Worm (Caenorhabditis elegans) whole organism, mixed stage, embryonic: ENCODE data around the gene T10B5.7.

Experiments
- M03D4.4 ChIP-seq: sonication (generic microtip); optimal IDR thresholded peaks from 2 replicates; lab custom pipeline; 2017; ENCODE audit warnings: mild to moderate bottlenecking, missing genetic modification characterization, missing compliant biosample characterization
- bed-3 ChIP-seq: fragments of 200-800 bp; sonication (Bioruptor generic); optimal IDR thresholded peaks from 3 replicates; lab custom pipeline; 2018; ENCODE audit warnings: mild to moderate bottlenecking, missing genetic modification characterization, moderate library complexity, missing compliant biosample characterization
- blmp-1 ChIP-seq: fragments of 150-350 bp; optimal IDR thresholded peaks from 2 replicates; lab custom pipeline; 2014; ENCODE audit warnings: missing biosample characterization, missing genetic modification characterization
- ceh-39 ChIP-seq: fragments of 150-350 bp; optimal IDR thresholded peaks from 2 replicates; lab custom pipeline; 2014; ENCODE audit warnings: missing biosample characterization, missing genetic modification characterization
- ceh-43 ChIP-seq: fragments of 200-800 bp; sonication (Bioruptor generic); optimal IDR thresholded peaks from 2 replicates; lab custom pipeline; 2018; ENCODE audit warnings: mild to moderate bottlenecking, missing genetic modification characterization, moderate library complexity, missing compliant biosample characterization
- ces-1 ChIP-seq: fragments of 150-350 bp; optimal IDR thresholded peaks from 2 replicates; lab custom pipeline; 2014; ENCODE audit warnings: missing biosample characterization, missing genetic modification reagents, missing genetic modification characterization
- cnd-1 ChIP-seq: fragments of 200-800 bp; sonication (Bioruptor generic); optimal IDR thresholded peaks from 2 replicates; lab custom pipeline; 2018; ENCODE audit warnings: mild to moderate bottlenecking, missing genetic modification characterization, missing compliant biosample characterization
- drap-1 ChIP-seq: fragments of 200-800 bp; sonication (Bioruptor generic); optimal IDR thresholded peaks from 3 replicates; lab custom pipeline; 2018; ENCODE audit warnings: mild to moderate bottlenecking, missing genetic modification characterization, missing compliant biosample characterization
- elt-1 ChIP-seq: sonication (generic microtip); optimal IDR thresholded peaks from 2 replicates; lab custom pipeline; 2017; ENCODE audit warnings: missing genetic modification characterization, mild to moderate bottlenecking, missing compliant biosample characterization, antibody characterized with exemption, moderate library complexity, borderline replicate concordance; ENCODE audit not compliant: insufficient read depth
- elt-3 ChIP-seq: fragments of 150-350 bp; optimal IDR thresholded peaks from 2 replicates; lab custom pipeline; 2014; ENCODE audit warnings: missing biosample characterization, missing genetic modification characterization
- flh-1 ChIP-seq: fragments of 200-800 bp; sonication (Bioruptor generic); optimal IDR thresholded peaks from 2 replicates; lab custom pipeline; 2018; ENCODE audit warnings: mild to moderate bottlenecking, missing genetic modification characterization, moderate library complexity, missing compliant biosample characterization
- ham-2 ChIP-seq: fragments of 200-800 bp; sonication (Bioruptor generic); optimal IDR thresholded peaks from 2 replicates; lab custom pipeline; 2018; ENCODE audit warnings: mild to moderate bottlenecking, missing genetic modification characterization, missing compliant biosample characterization
- hlh-1 ChIP-seq: fragments of 150-350 bp; optimal IDR thresholded peaks from 2 replicates; lab custom pipeline; 2014; ENCODE audit warnings: missing biosample characterization, missing genetic modification reagents, missing genetic modification characterization
- lin-13 ChIP-seq: fragments of 150-350 bp; optimal IDR thresholded peaks from 2 replicates; lab custom pipeline; 2014; ENCODE audit warnings: missing biosample characterization, missing genetic modification characterization
- lsy-2 ChIP-seq: fragments of 150-350 bp; optimal IDR thresholded peaks from 2 replicates; lab custom pipeline; 2014; ENCODE audit warnings: missing biosample characterization, missing genetic modification characterization
- mep-1 ChIP-seq: fragments of 150-350 bp; optimal IDR thresholded peaks from 2 replicates; lab custom pipeline; 2017; ENCODE audit warnings: missing biosample characterization, missing genetic modification reagents, missing genetic modification characterization, inconsistent platforms
- nhr-12 ChIP-seq: fragments of 150-350 bp; optimal IDR thresholded peaks from 2 replicates; lab custom pipeline; 2014; ENCODE audit warnings: missing biosample characterization, missing genetic modification characterization
- nhr-2 ChIP-seq: fragments of 150-350 bp; optimal IDR thresholded peaks from 2 replicates; lab custom pipeline; 2014; ENCODE audit warnings: missing biosample characterization, missing genetic modification characterization
- nhr-237 ChIP-seq: fragments of 150-350 bp; optimal IDR thresholded peaks from 2 replicates; lab custom pipeline; 2014; ENCODE audit warnings: missing biosample characterization, missing genetic modification characterization
- nhr-28 ChIP-seq: fragments of 150-350 bp; optimal IDR thresholded peaks from 2 replicates; lab custom pipeline; 2014; ENCODE audit warnings: missing biosample characterization, missing genetic modification characterization
- nhr-76 ChIP-seq: sonication (generic microtip); optimal IDR thresholded peaks from 2 replicates; lab custom pipeline; 2017; ENCODE audit warnings: missing biosample characterization, missing genetic modification characterization
- pha-4 ChIP-seq: fragments of 150-350 bp; optimal IDR thresholded peaks from 2 replicates; lab custom pipeline; 2018; ENCODE audit warnings: missing biosample characterization, missing genetic modification reagents, missing genetic modification characterization
- sptf-1 ChIP-seq: sonication (generic microtip); optimal IDR thresholded peaks from 2 replicates; lab custom pipeline; 2017; ENCODE audit warnings: mild to moderate bottlenecking, missing genetic modification characterization, moderate library complexity, missing compliant biosample characterization
- tbx-8 ChIP-seq: fragments of 200-800 bp; sonication (Bioruptor generic); optimal IDR thresholded peaks from 2 replicates; lab custom pipeline; 2018; ENCODE audit warnings: mild to moderate bottlenecking, missing genetic modification characterization, moderate library complexity, missing compliant biosample characterization
- unc-120 ChIP-seq: sonication (generic microtip); optimal IDR thresholded peaks from 2 replicates; lab custom pipeline; 2017; ENCODE audit warnings: missing genetic modification characterization, missing compliant biosample characterization; ENCODE audit not compliant: poor library complexity, severe bottlenecking
- unc-62 ChIP-seq: fragments of 150-350 bp; optimal IDR thresholded peaks from 2 replicates; lab custom pipeline; 2014; ENCODE audit warnings: missing biosample characterization, missing genetic modification reagents, missing genetic modification characterization
- zip-8 ChIP-seq: fragments of 150-350 bp; optimal IDR thresholded peaks from 2 replicates; lab custom pipeline; 2014; ENCODE audit warnings: missing biosample characterization, missing genetic modification characterization
- ztf-11 ChIP-seq: fragments of 150-350 bp; optimal IDR thresholded peaks from 2 replicates; lab custom pipeline; 2014; ENCODE audit warnings: missing biosample characterization, missing genetic modification characterization

T10B5.7 gene

ce11 chrV:1845977-1846376 is at the start of gene T10B5.7:
Gene T10B5.7, plus strand, starts transcription at chrV:1846201.
- TF ChIP-seq lsy-2 (tag; lab: Kevin White, UChicago): no peak
- TF ChIP-seq ceh-39 (tag; lab: Kevin White, UChicago): no peak
- no peak for TF ChIP-seq nhr-28 (tag; lab: Kevin White, UChicago)
- TF ChIP-seq ztf-11 (tag; lab: Kevin White, UChicago): no peak
- no peak for TF ChIP-seq pha-4 (tag; lab: Kevin White, UChicago)
- no peak for TF ChIP-seq nhr-237 (tag; lab: Kevin White, UChicago)

DNA sequence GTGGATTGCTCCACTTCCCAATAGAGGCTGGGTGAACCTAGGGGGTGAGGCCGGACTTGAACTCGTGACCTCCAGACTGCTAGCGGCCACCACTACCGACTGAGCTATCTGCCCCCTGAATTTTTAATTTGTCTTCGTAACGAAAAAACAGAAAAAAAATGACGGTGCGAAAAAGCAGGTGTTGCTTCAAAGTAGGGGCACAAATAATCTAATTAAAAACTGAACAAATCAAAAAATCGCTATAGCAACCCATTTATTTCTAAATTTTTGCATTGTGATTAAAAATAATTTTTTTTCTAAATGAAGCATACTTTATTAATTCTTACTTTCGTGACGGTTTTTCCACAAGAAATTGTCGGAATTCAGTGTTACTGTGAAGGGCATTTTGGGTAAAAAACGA is 48.1 kb upstream of the T10B5.7 start, which contains the start of gene F36H9.10:
TSS of gene F36H9.10 (plus strand) at position 301 of the 400 bp plus-strand sequence.
- TF ChIP-seq nhr-28 (tag; lab: Kevin White, UChicago): no peak
- no peak for TF ChIP-seq bed-3 (GFP tag; lab: Kevin White, UChicago)
- TF ChIP-seq drap-1 (GFP tag; lab: Kevin White, UChicago): no peak
- no peak for TF ChIP-seq lsy-2 (tag; lab: Kevin White, UChicago)
- no peak for TF ChIP-seq ces-1 (GFP tag; lab: Kevin White, UChicago)
- no peak for TF ChIP-seq ham-2 (GFP tag; lab: Kevin White, UChicago)
- TF ChIP-seq zip-8 (tag; lab: Kevin White, UChicago): no peak
- no peak for TF ChIP-seq nhr-12 (tag; lab: Kevin White, UChicago)
- TF ChIP-seq ztf-11 (tag; lab: Kevin White, UChicago): no peak
- TF ChIP-seq blmp-1 (tag; lab: Kevin White, UChicago): no peak
- TF ChIP-seq unc-120 (tag; lab: Kevin White, UChicago): no peak
- TF ChIP-seq mep-1 (tag; lab: Kevin White, UChicago): no peak
- no peak for TF ChIP-seq flh-1 (GFP tag; lab: Kevin White, UChicago)
- TF ChIP-seq elt-1 (tag; lab: Kevin White, UChicago): no peak
- no peak for TF ChIP-seq cnd-1 (tag; lab: Kevin White, UChicago)
- TF ChIP-seq elt-3 (tag; lab: Kevin White, UChicago): no peak
- TF ChIP-seq tbx-8: no peak

DNA sequence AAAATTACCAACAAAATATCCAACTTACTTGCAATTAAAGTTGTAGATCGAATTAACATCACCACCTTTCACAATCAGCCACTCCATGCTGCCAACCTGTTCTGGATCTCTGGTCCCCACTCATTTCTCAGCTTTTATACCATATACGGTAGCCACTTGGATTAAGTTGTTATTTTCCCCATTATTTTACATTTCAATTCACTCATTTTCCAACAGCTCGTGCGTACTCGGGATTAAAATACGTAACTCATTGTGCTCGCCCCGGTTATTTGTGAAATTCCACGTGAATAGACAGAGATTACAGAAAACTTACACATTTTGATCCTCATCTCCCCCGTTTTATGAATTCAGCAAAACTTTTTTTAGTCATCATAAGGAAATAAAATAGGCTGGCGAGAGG is 43.0 kb upstream of the T10B5.7 start, which contains the start of gene srt-41:
TSS of gene srt-41 (minus strand) at position 101 of the 400 bp plus-strand sequence.
- no peak for TF ChIP-seq nhr-76 (tag; lab: Kevin White, UChicago)
- TF ChIP-seq nhr-237 (tag; lab: Kevin White, UChicago): no peak
- no peak for TF ChIP-seq bed-3 (GFP tag; lab: Kevin White, UChicago)
- no peak for TF ChIP-seq ham-2 (GFP tag; lab: Kevin White, UChicago)
- TF ChIP-seq nhr-28 (tag; lab: Kevin White, UChicago): no peak
- no peak for TF ChIP-seq M03D4.4 (tag; lab: Kevin White, UChicago)
- no peak for TF ChIP-seq blmp-1 (tag; lab: Kevin White, UChicago)
- TF ChIP-seq sptf-1 (tag; lab: Kevin White, UChicago): no peak
- no peak for TF ChIP-seq cnd-1 (tag; lab: Kevin White, UChicago)
- no peak for TF ChIP-seq ceh-43 (GFP tag; lab: Kevin White, UChicago)
- no peak for TF ChIP-seq nhr-2 (tag; lab: Kevin White, UChicago)
- TF ChIP-seq lin-13 (tag; lab: Kevin White, UChicago): no peak

DNA sequence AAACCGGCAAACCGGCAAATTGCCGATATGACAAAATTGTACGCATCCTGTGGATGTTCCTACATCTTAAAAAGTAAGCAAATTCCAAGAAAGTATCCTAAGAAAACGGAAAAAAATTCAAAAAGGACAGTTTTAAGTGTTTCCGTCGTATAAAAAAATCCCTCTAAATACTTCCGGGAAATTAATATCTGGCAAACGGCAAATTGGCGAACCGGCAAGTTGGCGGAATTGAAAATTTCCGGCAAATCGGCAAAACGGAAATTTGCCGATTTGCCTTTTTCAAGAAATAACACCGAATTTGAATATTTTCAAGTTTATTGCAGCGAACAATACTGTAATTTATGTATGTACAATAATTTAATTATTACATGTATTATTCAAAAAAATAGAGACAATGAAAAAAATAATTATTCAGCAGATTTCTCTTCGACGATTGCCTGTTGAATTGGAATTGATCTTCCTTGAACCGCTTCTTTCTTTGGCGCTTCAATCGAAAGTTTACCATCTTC is 41.9 kb upstream of the T10B5.7 start:
- TF ChIP-seq flh-1 (GFP tag; lab: Kevin White, UChicago): no peak
- TF ChIP-seq pha-4 (tag; lab: Kevin White, UChicago): no peak
- TF ChIP-seq hlh-1 (tag; lab: Kevin White, UChicago): no peak
- TF ChIP-seq ceh-43 (GFP tag; lab: Kevin White, UChicago): no peak
- TF ChIP-seq nhr-76 (tag; lab: Kevin White, UChicago): no peak
- TF ChIP-seq ces-1 (GFP tag; lab: Kevin White, UChicago): no peak
- no peak for TF ChIP-seq lin-13 (tag; lab: Kevin White, UChicago)
- TF ChIP-seq cnd-1 (tag; lab: Kevin White, UChicago): no peak
- TF ChIP-seq unc-62 (GFP tag; lab: Kevin White, UChicago): no peak
- TF ChIP-seq sptf-1 (tag; lab: Kevin White, UChicago): no peak
- TF ChIP-seq nhr-237 (tag; lab: Kevin White, UChicago): no peak
- no peak for TF ChIP-seq mep-1 (tag; lab: Kevin White, UChicago)
- TF ChIP-seq elt-3 (tag; lab: Kevin White, UChicago): no peak
